Worm (Caenorhabditis elegans) whole organism, L4 larva: Measurements from ENCODE around the gene C40H5.2.

Experiments used
- T26A8.4 ChIP-seq: fragments of 200-800 bp; sonication (Bioruptor generic); IDR thresholded peaks from 2 replicates; pipeline ENCODE4 v1.3.6; 2022; ENCODE audit warnings: missing genetic modification characterization, missing compliant biosample characterization
- Y105C5A.15 ChIP-seq: fragments of 200-800 bp; sonication (Bioruptor generic); IDR thresholded peaks from 2 replicates; pipeline ENCODE4 v1.3.6; 2022; ENCODE audit warnings: missing genetic modification characterization, missing compliant biosample characterization
- ZK337.2 ChIP-seq: fragments of 200-800 bp; sonication (Bioruptor generic); IDR thresholded peaks from 2 replicates; pipeline ENCODE4 v1.3.6; 2022; ENCODE audit warnings: missing genetic modification reagents, missing genetic modification characterization, missing compliant biosample characterization
- ZK546.5 ChIP-seq, 2 experiments: sonication (generic microtip); optimal IDR thresholded peaks; 2 replicates each; lab custom pipeline; 2017; ENCODE audit warnings: missing biosample characterization in 2 of 2, missing genetic modification characterization in 2 of 2
- aha-1 ChIP-seq: fragments of 150-350 bp; peaks from one replicate; lab custom pipeline; 2014; ENCODE audit warnings: missing biosample characterization, missing genetic modification characterization
- ama-1 ChIP-seq: fragments of 150-350 bp; optimal IDR thresholded peaks from 2 replicates; lab custom pipeline; 2014; ENCODE audit warnings: inconsistent platforms, mixed read lengths
- attf-4 ChIP-seq: sonication (generic microtip); optimal IDR thresholded peaks from 3 replicates; lab custom pipeline; 2017; ENCODE audit warnings: missing biosample characterization, missing genetic modification characterization
- ceh-62 ChIP-seq: sonication (generic microtip); optimal IDR thresholded peaks from 2 replicates; lab custom pipeline; 2017; ENCODE audit warnings: missing biosample characterization, missing genetic modification characterization
- ces-1 ChIP-seq: fragments of 150-350 bp; sonication (generic microtip); optimal IDR thresholded peaks from 4 replicates; lab custom pipeline; 2014; ENCODE audit warnings: missing biosample characterization, missing genetic modification reagents, missing genetic modification characterization
- daf-12 ChIP-seq: fragments of 150-350 bp; optimal IDR thresholded peaks from 2 replicates; lab custom pipeline; 2014; ENCODE audit warnings: missing biosample characterization, missing genetic modification reagents, missing genetic modification characterization
- daf-16 ChIP-seq, 3 experiments: sonication (generic microtip); optimal IDR thresholded peaks; 2 replicates each; lab custom pipeline; 2016 to 2017; ENCODE audit warnings: missing genetic modification characterization in 3 of 3, missing genetic modification reagents in 3 of 3, mild to moderate bottlenecking in 2 of 3, missing compliant biosample characterization in 2 of 3, missing biosample characterization in 1 of 3, moderate library complexity in 1 of 3
- daf-8 ChIP-seq: fragments of 200-800 bp; sonication (Bioruptor generic); IDR thresholded peaks from 2 replicates; pipeline ENCODE4 v1.3.6; 2022; ENCODE audit warnings: missing genetic modification characterization, missing compliant biosample characterization
- dmd-9 ChIP-seq: fragments of 200-800 bp; sonication (Bioruptor generic); IDR thresholded peaks from 2 replicates; pipeline ENCODE4 v1.3.6; 2022; ENCODE audit warnings: missing genetic modification reagents, missing genetic modification characterization, missing compliant biosample characterization
- dpl-1 ChIP-seq: fragments of 150-350 bp; optimal IDR thresholded peaks from 2 replicates; lab custom pipeline; 2014; ENCODE audit warnings: missing biosample characterization, missing genetic modification reagents, missing genetic modification characterization
- dve-1 ChIP-seq: sonication (generic microtip); optimal IDR thresholded peaks from 2 replicates; lab custom pipeline; 2017; ENCODE audit warnings: antibody characterized with exemption, mild to moderate bottlenecking, missing genetic modification characterization, missing compliant biosample characterization; ENCODE audit not compliant: insufficient read depth
- egl-43 ChIP-seq: fragments of 200-800 bp; sonication (Bioruptor generic); IDR thresholded peaks from 2 replicates; pipeline ENCODE4 v1.3.6; 2022; ENCODE audit warnings: missing genetic modification reagents, missing genetic modification characterization, missing compliant biosample characterization
- fkh-10 ChIP-seq: fragments of 150-350 bp; optimal IDR thresholded peaks from 2 replicates; lab custom pipeline; 2014; ENCODE audit warnings: missing biosample characterization, missing genetic modification reagents, missing genetic modification characterization
- hlh-11 ChIP-seq: fragments of 200-800 bp; sonication (Bioruptor generic); optimal IDR thresholded peaks from 2 replicates; lab custom pipeline; 2018; ENCODE audit warnings: mild to moderate bottlenecking, missing genetic modification characterization, missing compliant biosample characterization
- lin-15B ChIP-seq: fragments of 150-350 bp; sonication (generic microtip); optimal IDR thresholded peaks from 3 replicates; lab custom pipeline; 2014; ENCODE audit warnings: missing biosample characterization, missing genetic modification characterization
- lin-38 ChIP-seq: fragments of 200-800 bp; sonication (Bioruptor generic); IDR thresholded peaks from 2 replicates; pipeline ENCODE4 v1.3.6; 2022; ENCODE audit warnings: missing genetic modification reagents, missing genetic modification characterization, missing compliant biosample characterization
- madf-9 ChIP-seq: fragments of 200-800 bp; sonication (Bioruptor generic); conservative IDR thresholded peaks from 2 replicates; pipeline ENCODE4 v1.3.6; 2022; ENCODE audit warnings: missing genetic modification reagents, missing genetic modification characterization, missing compliant biosample characterization
- nhr-10 ChIP-seq: fragments of 150-350 bp; optimal IDR thresholded peaks from 2 replicates; lab custom pipeline; 2014; ENCODE audit warnings: missing biosample characterization, missing genetic modification characterization
- nhr-28 ChIP-seq: fragments of 150-350 bp; optimal IDR thresholded peaks from 2 replicates; lab custom pipeline; 2014; ENCODE audit warnings: missing biosample characterization, missing genetic modification characterization
- nhr-6 ChIP-seq: fragments of 150-350 bp; optimal IDR thresholded peaks from 2 replicates; lab custom pipeline; 2014; ENCODE audit warnings: missing biosample characterization, missing genetic modification characterization
- nhr-76 ChIP-seq: fragments of 150-350 bp; optimal IDR thresholded peaks from 2 replicates; lab custom pipeline; 2014; ENCODE audit warnings: missing biosample characterization, missing genetic modification characterization
- pha-4 ChIP-seq, 2 experiments: fragments of 150-350 bp in 1 of 2; fragments of 200-800 bp in 1 of 2; sonication (Bioruptor generic) in 1 of 2; IDR thresholded peaks in 1 of 2; optimal IDR thresholded peaks in 1 of 2; 2 replicates each; pipeline versions ENCODE4 v1.3.6 to Lab custom; 2014 to 2022; ENCODE audit warnings: missing genetic modification characterization in 2 of 2, missing genetic modification reagents in 2 of 2, missing biosample characterization in 1 of 2, missing compliant biosample characterization in 1 of 2
- saeg-2 ChIP-seq: fragments of 200-800 bp; sonication (Bioruptor generic); IDR thresholded peaks from 2 replicates; pipeline ENCODE4 v1.3.6; 2022; ENCODE audit warnings: missing genetic modification reagents, missing genetic modification characterization, missing compliant biosample characterization
- sdz-12 ChIP-seq: fragments of 200-800 bp; sonication (Bioruptor generic); optimal IDR thresholded peaks from 2 replicates; lab custom pipeline; 2018; ENCODE audit warnings: mild to moderate bottlenecking, missing genetic modification characterization, missing compliant biosample characterization
- set-16 ChIP-seq: fragments of 200-800 bp; sonication (Bioruptor generic); IDR thresholded peaks from 2 replicates; pipeline ENCODE4 v1.3.6; 2022; ENCODE audit warnings: missing genetic modification reagents, missing genetic modification characterization, missing compliant biosample characterization
- spr-1 ChIP-seq: sonication (generic microtip); optimal IDR thresholded peaks from 2 replicates; lab custom pipeline; 2016; ENCODE audit warnings: mild to moderate bottlenecking, missing genetic modification characterization, missing compliant biosample characterization
- spr-3 ChIP-seq: fragments of 200-800 bp; sonication (Bioruptor generic); optimal IDR thresholded peaks from 2 replicates; lab custom pipeline; 2018; ENCODE audit warnings: mild to moderate bottlenecking, missing genetic modification characterization, missing compliant biosample characterization
- tag-97 ChIP-seq: fragments of 200-800 bp; sonication (Bioruptor generic); IDR thresholded peaks from 2 replicates; pipeline ENCODE4 v1.3.6; 2022; ENCODE audit warnings: missing genetic modification characterization, missing compliant biosample characterization
- unc-62 ChIP-seq, 3 experiments: fragments of 150-350 bp in 1 of 3; sonication (generic microtip); optimal IDR thresholded peaks in 2 of 3; peaks in 1 of 3; 1 replicate in 1 of 3; 2 replicates in 2 of 3; lab custom pipeline; 2014 to 2017; ENCODE audit warnings: missing biosample characterization in 3 of 3, missing genetic modification characterization in 3 of 3, missing genetic modification reagents in 3 of 3, missing genotype in 1 of 3
- zag-1 ChIP-seq: fragments of 150-350 bp; optimal IDR thresholded peaks from 2 replicates; lab custom pipeline; 2014; ENCODE audit warnings: missing biosample characterization, missing genetic modification characterization
- zfp-2 ChIP-seq: sonication (generic microtip); optimal IDR thresholded peaks from 2 replicates; lab custom pipeline; 2016; ENCODE audit warnings: mild to moderate bottlenecking, missing genetic modification characterization, missing compliant biosample characterization
- ztf-11 ChIP-seq: fragments of 150-350 bp; optimal IDR thresholded peaks from 2 replicates; lab custom pipeline; 2014; ENCODE audit warnings: missing biosample characterization, missing genetic modification characterization

Gene C40H5.2

DNA sequence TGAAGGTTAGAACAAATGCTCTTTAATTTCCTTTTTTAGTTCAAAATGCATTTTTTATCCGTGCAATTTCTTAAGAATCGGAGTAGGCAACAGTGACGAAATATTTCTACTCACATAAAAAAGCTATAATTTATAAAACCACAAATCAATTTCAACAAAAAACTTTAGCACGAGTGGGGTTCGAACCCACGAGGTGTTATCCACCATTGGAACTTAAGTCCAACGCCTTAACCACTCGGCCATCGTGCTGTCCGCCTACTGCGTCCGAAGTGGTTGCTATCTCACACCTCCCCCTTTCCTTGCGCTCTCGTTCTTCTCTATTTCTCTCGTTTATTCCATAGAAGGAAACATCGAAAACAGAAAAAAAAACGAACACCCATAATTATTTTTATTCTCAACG, 11.8 kb downstream of the C40H5.2 start (continued):
- TF ChIP-seq fkh-10 (GFP tag; lab: Kevin White, UChicago) (peak; percentile 57), unc-62 (GFP tag; optimal IDR thresholded peaks at IDR 0.05 in 1 of 2; lab: Kevin White, UChicago) (peak in 1 of 2 experiments; percentile 84), unc-62 (tag; optimal IDR thresholded peaks at IDR 0.05; lab: Kevin White, UChicago) (no peak), egl-43 (peak; percentile 98), dve-1 (tag; lab: Kevin White, UChicago) (no peak), spr-3 (GFP tag; lab: Kevin White, UChicago) (peak; percentile 85), dmd-9 (peak; percentile 83), pha-4 (GFP tag; IDR thresholded peaks at IDR 0.05; lab: Robert Waterston, UW) (peak; percentile 95), pha-4 (tag; optimal IDR thresholded peaks at IDR 0.05; lab: Kevin White, UChicago) (no peak), ZK337.2 (GFP tag; lab: Robert Waterston, UW) (peak; percentile 85), lin-38 (no peak), madf-9 (peak; percentile 78), T26A8.4 (GFP tag; lab: Robert Waterston, UW) (no peak; the same call in none of the 2 replicates), daf-8 (GFP tag; lab: Robert Waterston, UW) (peak; percentile 79; the same call in 1 of the 2 replicates), zag-1 (tag; lab: Kevin White, UChicago) (no peak), spr-1 (tag; lab: Kevin White, UChicago) (peak; percentile 72), ces-1 (GFP tag; lab: Kevin White, UChicago) (peak; percentile 68), dpl-1 (GFP tag; lab: Kevin White, UChicago) (peak; percentile 29), lin-15B (no peak), nhr-6 (tag; lab: Kevin White, UChicago) (peak; percentile 33), zfp-2 (tag; lab: Kevin White, UChicago) (peak; percentile 7), aha-1 (tag; lab: Kevin White, UChicago) (no peak), attf-4 (no peak), nhr-76 (tag; lab: Kevin White, UChicago) (no peak), sdz-12 (peak; percentile 86), tag-97 (GFP tag; lab: Robert Waterston, UW) (no peak), ZK546.5 (tag; optimal IDR thresholded peaks at IDR 0.05; lab: Kevin White, UChicago) (no peak), nhr-10 (tag; lab: Kevin White, UChicago) (no peak), ztf-11 (no peak), daf-12 (tag; lab: Kevin White, UChicago) (no peak), daf-16 (GFP tag; optimal IDR thresholded peaks at IDR 0.05; lab: Kevin White, UChicago) (peak; percentile 28 to 90), daf-16 (tag; optimal IDR thresholded peaks at IDR 0.05; lab: Kevin White, UChicago) (peak; percentile 72)
- TF ChIP-seq, all 104 proteins: peak for 61

DNA sequence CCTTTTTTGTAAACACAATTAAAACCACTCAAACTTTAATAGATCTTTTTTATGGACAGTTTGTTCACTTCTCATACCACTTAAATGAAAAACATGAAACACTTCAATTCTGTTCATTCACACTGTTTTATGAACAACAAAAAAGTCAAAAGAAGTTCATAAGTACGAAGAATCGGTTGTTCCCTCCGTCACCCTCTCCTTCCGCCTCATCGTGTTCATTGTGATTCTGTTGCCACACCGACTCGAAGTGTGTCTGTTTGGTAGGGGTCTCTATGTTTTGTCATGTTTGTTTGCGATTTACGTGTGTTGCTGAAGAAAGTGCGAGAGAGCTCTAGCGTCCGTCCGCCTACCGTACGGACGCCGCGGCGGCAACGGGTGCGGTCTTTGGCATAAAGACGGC, 12.9 kb downstream of the C40H5.2 start, which contains the start of gene lact-7:
Gene lact-7 (plus strand): TSS at position 301 of the 400 bp plus-strand sequence.
- TF ChIP-seq hlh-11 (tag; lab: Kevin White, UChicago): no peak
- TF ChIP-seq set-16 (GFP tag; lab: Robert Waterston, UW): peak; percentile 32; the same call in 1 of the 2 replicates

DNA sequence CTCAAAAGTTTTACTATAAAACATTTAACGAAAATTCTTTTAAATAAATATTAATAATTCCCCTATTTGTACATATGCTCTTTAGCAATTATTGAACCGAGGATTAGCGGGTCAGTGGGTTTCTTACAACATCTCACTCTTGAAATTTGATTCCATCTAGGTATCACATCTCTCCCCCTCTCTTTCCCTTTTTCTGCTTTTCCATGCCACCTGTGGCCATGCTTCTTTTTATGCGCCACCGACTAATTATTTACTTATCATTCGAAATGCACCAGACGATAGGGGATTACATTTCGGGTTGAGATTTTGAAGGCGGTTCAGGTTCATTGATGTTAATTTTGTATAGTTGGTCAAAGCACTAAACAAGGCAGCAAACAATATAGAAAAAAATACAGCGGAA, 20.0 kb downstream of the C40H5.2 start:
- no peak for TF ChIP-seq ces-1 (GFP tag; lab: Kevin White, UChicago)
- peak; percentile 55 for TF ChIP-seq aha-1 (tag; lab: Kevin White, UChicago)

DNA sequence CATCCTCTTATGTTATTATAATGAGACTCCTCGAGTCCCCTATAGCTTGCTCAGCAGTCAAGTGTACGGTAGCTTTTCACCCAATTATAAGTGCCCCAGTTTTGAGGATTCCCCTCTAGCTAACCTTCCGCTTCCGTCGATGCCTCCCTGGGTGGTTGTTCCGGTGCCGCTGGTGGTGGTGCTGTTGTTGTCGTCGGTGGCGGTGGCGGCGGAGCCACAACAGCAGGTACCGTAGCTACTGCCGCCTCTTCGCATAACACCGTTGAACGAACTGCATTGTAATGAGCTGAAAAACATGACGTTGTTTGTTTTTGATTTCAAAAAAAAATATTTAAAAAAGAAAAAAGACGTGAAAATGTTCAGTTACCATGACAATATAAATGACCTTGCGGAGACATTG, 20.6 kb downstream of the C40H5.2 start:
- TF ChIP-seq Y105C5A.15 (GFP tag; lab: Robert Waterston, UW) (no peak), set-16 (GFP tag; lab: Robert Waterston, UW) (peak; percentile 69; the same call in 1 of the 2 replicates), unc-62 (GFP tag; optimal IDR thresholded peaks at IDR 0.05 in 1 of 2; lab: Kevin White, UChicago) (peak in 1 of 2 experiments; percentile 52), unc-62 (tag; optimal IDR thresholded peaks at IDR 0.05; lab: Kevin White, UChicago) (no peak)

DNA sequence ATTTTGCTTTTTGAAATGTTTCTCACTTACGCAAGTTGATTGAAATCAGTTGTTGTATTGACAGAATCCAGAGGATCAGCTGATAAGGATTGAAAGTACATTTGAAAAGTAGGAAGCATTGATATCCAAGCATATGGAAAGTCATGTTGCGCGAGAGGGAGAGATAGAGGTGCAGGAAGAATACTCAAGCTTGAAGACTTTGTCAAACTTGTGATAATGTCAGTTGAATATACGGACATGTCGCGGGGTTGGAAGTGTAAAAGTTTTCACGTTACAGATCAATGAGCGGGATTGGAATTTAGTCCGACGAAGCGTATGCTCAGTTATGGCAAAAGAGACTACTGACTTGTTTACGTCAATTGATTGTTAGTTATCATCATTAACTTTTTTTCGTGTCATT, 23.4 kb downstream of the C40H5.2 start, which contains the start of gene ttx-3:
Gene ttx-3 (minus strand): TSS at position 101 of the 400 bp plus-strand sequence.
- TF ChIP-seq saeg-2 (GFP tag; lab: Robert Waterston, UW): no peak
- TF ChIP-seq ceh-62 (tag; lab: Kevin White, UChicago): no peak
- TF ChIP-seq ama-1 (lab: Kevin White, UChicago): no peak
- no peak for TF ChIP-seq nhr-28 (tag; lab: Kevin White, UChicago)
- TF ChIP-seq, all 104 proteins: peak for 0
